Worm (Caenorhabditis elegans) whole organism, mixed stage, embryonic: ENCODE data around the gene srt-23.
A peak's percentile ranks its signal among the peaks of the same experiment; 100 is the strongest.

Experiments
- ces-1 ChIP-seq: fragments of 150-350 bp; optimal IDR thresholded peaks from 2 replicates; lab custom pipeline; 2014; ENCODE audit warnings: missing biosample characterization, missing genetic modification reagents, missing genetic modification characterization
- elt-3 ChIP-seq: fragments of 150-350 bp; optimal IDR thresholded peaks from 2 replicates; lab custom pipeline; 2014; ENCODE audit warnings: missing biosample characterization, missing genetic modification characterization
- lin-13 ChIP-seq: fragments of 150-350 bp; optimal IDR thresholded peaks from 2 replicates; lab custom pipeline; 2014; ENCODE audit warnings: missing biosample characterization, missing genetic modification characterization
- mls-2 ChIP-seq: sonication (generic microtip); optimal IDR thresholded peaks from 2 replicates; lab custom pipeline; 2016; ENCODE audit warnings: mild to moderate bottlenecking, missing genetic modification characterization, moderate library complexity, missing compliant biosample characterization
- nhr-237 ChIP-seq: fragments of 150-350 bp; optimal IDR thresholded peaks from 2 replicates; lab custom pipeline; 2014; ENCODE audit warnings: missing biosample characterization, missing genetic modification characterization
- nhr-76 ChIP-seq: sonication (generic microtip); optimal IDR thresholded peaks from 2 replicates; lab custom pipeline; 2017; ENCODE audit warnings: missing biosample characterization, missing genetic modification characterization
- sem-2 ChIP-seq: fragments of 200-800 bp; sonication (Bioruptor generic); optimal IDR thresholded peaks from 2 replicates; lab custom pipeline; 2018; ENCODE audit warnings: mild to moderate bottlenecking, missing genetic modification characterization, missing compliant biosample characterization
- snpc-4 ChIP-seq: fragments of 150-350 bp; optimal IDR thresholded peaks from 2 replicates; lab custom pipeline; 2014; ENCODE audit warnings: missing biosample characterization, missing genetic modification characterization
- unc-62 ChIP-seq: fragments of 150-350 bp; optimal IDR thresholded peaks from 2 replicates; lab custom pipeline; 2014; ENCODE audit warnings: missing biosample characterization, missing genetic modification reagents, missing genetic modification characterization
- zip-8 ChIP-seq: fragments of 150-350 bp; optimal IDR thresholded peaks from 2 replicates; lab custom pipeline; 2014; ENCODE audit warnings: missing biosample characterization, missing genetic modification characterization
- ztf-11 ChIP-seq: fragments of 150-350 bp; optimal IDR thresholded peaks from 2 replicates; lab custom pipeline; 2014; ENCODE audit warnings: missing biosample characterization, missing genetic modification characterization

ce11 chrIV:736447-736846 lies 20.1 kb upstream of the srt-23 start, which contains the start of gene kvs-5:
- TF ChIP-seq nhr-237 (no peak), mls-2 (tag; lab: Kevin White, UChicago) (no peak), elt-3 (tag; lab: Kevin White, UChicago) (no peak), unc-62 (GFP tag; lab: Kevin White, UChicago) (peak; percentile 79), zip-8 (no peak), sem-2 (GFP tag; lab: Kevin White, UChicago) (no peak), ztf-11 (tag; lab: Kevin White, UChicago) (no peak), lin-13 (no peak), ces-1 (GFP tag; lab: Kevin White, UChicago) (no peak), snpc-4 (tag; lab: Kevin White, UChicago) (no peak), nhr-76 (no peak)
